Worm (Caenorhabditis elegans): ENCODE results near the gene sdz-19.

- no peak for TF ChIP-seq unc-62 (GFP tag; optimal IDR thresholded peaks at IDR 0.05)
- TF ChIP-seq ztf-11 (tag; optimal IDR thresholded peaks at IDR 0.05) = no peak
- no peak for TF ChIP-seq aly-2 (tag; optimal IDR thresholded peaks at IDR 0.05)
- no peak for TF ChIP-seq mml-1 (tag; optimal IDR thresholded peaks at IDR 0.05)
- TF ChIP-seq fos-1 (tag; optimal IDR thresholded peaks at IDR 0.05) = no peak
- no peak for TF ChIP-seq ceh-82 (tag; optimal IDR thresholded peaks at IDR 0.05)
- no peak for TF ChIP-seq ama-1 (optimal IDR thresholded peaks at IDR 0.05)
- no peak for TF ChIP-seq mdl-1 (tag; optimal IDR thresholded peaks at IDR 0.05)
- TF ChIP-seq ceh-28 (tag; optimal IDR thresholded peaks at IDR 0.05) = no peak
- no peak for TF ChIP-seq nhr-12 (tag; optimal IDR thresholded peaks at IDR 0.05)
- TF ChIP-seq egl-27 (tag; optimal IDR thresholded peaks at IDR 0.05) = no peak
- no peak for TF ChIP-seq lin-15B (tag; optimal IDR thresholded peaks at IDR 0.05)
- TF ChIP-seq nhr-28 (tag; optimal IDR thresholded peaks at IDR 0.05) = no peak
Observed at ce11 chrX:12512472-12513137, 9.5 kb upstream of the sdz-19 start.

Data from whole organism, L3 larva.